Worm (Caenorhabditis elegans) whole organism, young adult: ENCODE data around the gene nas-29.

Experiments
- C17E4.6 ChIP-seq: fragments of 200-800 bp; sonication (Bioruptor generic); IDR thresholded peaks from 2 replicates; pipeline ENCODE4 v1.3.6; 2022; ENCODE audit warnings: missing genetic modification reagents, missing genetic modification characterization, missing compliant biosample characterization
- ama-1 ChIP-seq, 3 experiments: fragments of 150-350 bp in 1 of 3; sonication (generic microtip) in 2 of 3; optimal IDR thresholded peaks; 2 replicates each; lab custom pipeline; 2014 to 2018; ENCODE audit warnings: missing biosample characterization in 2 of 3, missing genetic modification characterization in 2 of 3, missing genetic modification reagents in 2 of 3
- efl-1 ChIP-seq: fragments of 150-350 bp; optimal IDR thresholded peaks from 2 replicates; lab custom pipeline; 2014; ENCODE audit warnings: missing biosample characterization, missing genetic modification reagents, missing genetic modification characterization
- ekl-4 ChIP-seq: fragments of 200-800 bp; sonication (Bioruptor generic); IDR thresholded peaks from 2 replicates; pipeline ENCODE4 v1.3.6; 2022; ENCODE audit warnings: missing genetic modification reagents, missing genetic modification characterization, missing compliant biosample characterization
- snpc-4 ChIP-seq, 5 experiments: fragments of 150-350 bp in 1 of 5; sonication (generic microtip) in 4 of 5; optimal IDR thresholded peaks; 2 replicates each; lab custom pipeline; 2014 to 2018; ENCODE audit warnings: missing genetic modification characterization in 5 of 5, missing biosample characterization in 3 of 5, antibody characterized with exemption in 2 of 5, mild to moderate bottlenecking in 2 of 5, missing compliant biosample characterization in 2 of 5, missing genotype in 2 of 5, moderate library complexity in 2 of 5, missing genetic modification reagents in 1 of 5
- unc-62 ChIP-seq: fragments of 150-350 bp; optimal IDR thresholded peaks from 2 replicates; lab custom pipeline; 2014; ENCODE audit warnings: missing biosample characterization, missing genetic modification reagents, missing genetic modification characterization

ce11 chrII:5109693-5110092 lies 32.1 kb downstream of the nas-29 start, which contains the start of gene F09C12.2:
- no peak for TF ChIP-seq snpc-4 (GFP tag; optimal IDR thresholded peaks at IDR 0.05; lab: Kevin White, UChicago)
- TF ChIP-seq snpc-4 (tag; optimal IDR thresholded peaks at IDR 0.05; lab: Kevin White, UChicago), result no peak
- no peak for TF ChIP-seq ama-1 (optimal IDR thresholded peaks at IDR 0.05; lab: Kevin White, UChicago)
- TF ChIP-seq ama-1 (GFP tag; optimal IDR thresholded peaks at IDR 0.05; lab: Kevin White, UChicago), result no peak
- no peak for TF ChIP-seq C17E4.6 (GFP tag; lab: Robert Waterston, UW)
- no peak for TF ChIP-seq unc-62 (GFP tag; lab: Kevin White, UChicago)
- no peak for TF ChIP-seq ekl-4 (GFP tag; lab: Robert Waterston, UW)
- TF ChIP-seq efl-1 (GFP tag; lab: Kevin White, UChicago), result no peak
